Worm (Caenorhabditis elegans): ENCODE results near the gene Y42H9AR.4.

Gene Y42H9AR.4

ce11 chrIV:8076511-8076910 is 35.5 kb downstream of the Y42H9AR.4 start:
- TF ChIP-seq zfp-3 (GFP tag; conservative IDR thresholded peaks at IDR 0.05) (no peak), F44E2.7 (GFP tag; IDR thresholded peaks at IDR 0.05) (no peak), egl-27 (tag; optimal IDR thresholded peaks at IDR 0.05) (no peak), ZK546.5 (tag; optimal IDR thresholded peaks at IDR 0.05) (no peak), set-16 (GFP tag; IDR thresholded peaks at IDR 0.05) (no peak), ceh-20 (GFP tag; IDR thresholded peaks at IDR 0.05) (no peak), nhr-111 (GFP tag; optimal IDR thresholded peaks at IDR 0.05) (no peak), fkh-10 (GFP tag; optimal IDR thresholded peaks at IDR 0.05) (no peak), daf-19 (GFP tag; conservative IDR thresholded peaks at IDR 0.05) (no peak), ceh-44 (GFP tag; IDR thresholded peaks at IDR 0.05) (no peak), unc-62 (GFP tag; optimal IDR thresholded peaks at IDR 0.05 in 1 of 2) (no peak), unc-62 (tag; optimal IDR thresholded peaks at IDR 0.05) (no peak), attf-4 (tag; optimal IDR thresholded peaks at IDR 0.05) (no peak), Y5F2A.4 (GFP tag; optimal IDR thresholded peaks at IDR 0.05) (no peak), nhr-11 (tag; optimal IDR thresholded peaks at IDR 0.05) (no peak), nhr-102 (tag; optimal IDR thresholded peaks at IDR 0.05) (no peak), zip-2 (tag; optimal IDR thresholded peaks at IDR 0.05) (no peak), tag-97 (GFP tag; IDR thresholded peaks at IDR 0.05) (no peak), R02D3.7 (tag; optimal IDR thresholded peaks at IDR 0.05) (no peak), dpl-1 (GFP tag; optimal IDR thresholded peaks at IDR 0.05) (no peak), lin-39 (tag; optimal IDR thresholded peaks at IDR 0.05) (no peak)

DNA sequence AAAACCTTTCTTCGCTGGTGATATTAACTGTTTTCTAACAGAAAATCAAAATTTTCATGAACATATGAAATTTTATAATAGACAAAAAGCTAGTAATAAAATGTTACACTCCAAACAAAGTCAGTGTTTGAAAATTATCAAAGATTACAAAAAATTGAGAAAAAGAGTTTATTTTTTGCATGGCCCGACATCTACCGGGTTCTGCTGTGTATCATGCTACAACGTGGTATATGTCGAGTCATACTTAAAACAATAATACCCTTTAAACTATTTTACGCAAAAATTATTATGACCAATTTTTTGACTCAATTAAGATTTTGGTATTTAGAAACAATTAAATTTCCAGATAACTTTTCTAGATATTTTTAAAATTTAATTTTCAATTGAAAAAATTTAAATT is 36.5 kb downstream of the Y42H9AR.4 start:
- TF ChIP-seq zag-1 (tag; optimal IDR thresholded peaks at IDR 0.05) (no peak), zfp-3 (GFP tag; conservative IDR thresholded peaks at IDR 0.05) (no peak), nhr-6 (tag; optimal IDR thresholded peaks at IDR 0.05) (no peak), sdz-12 (GFP tag; optimal IDR thresholded peaks at IDR 0.05) (no peak), hlh-11 (tag; optimal IDR thresholded peaks at IDR 0.05) (no peak), aly-2 (tag; optimal IDR thresholded peaks at IDR 0.05) (no peak), dmd-6 (GFP tag; IDR thresholded peaks at IDR 0.05) (no peak)

- TF ChIP-seq egl-43 (GFP tag; IDR thresholded peaks at IDR 0.05) (0 out of 2 replicates have a peak, but pooled peaks have one; percentile 42), dmd-6 (GFP tag; IDR thresholded peaks at IDR 0.05) (peak; percentile 27; the same call in 1 of the 2 replicates), hmg-1.1 (GFP tag; IDR thresholded peaks at IDR 0.05) (0 out of 2 replicates have a peak, but pooled peaks have one; percentile 16), D1046.2 (GFP tag; IDR thresholded peaks at IDR 0.05) (0 out of 2 replicates have a peak, but pooled peaks have one; percentile 49), lin-29 (GFP tag; IDR thresholded peaks at IDR 0.05) (0 out of 2 replicates have a peak, but pooled peaks have one; percentile 21), snpc-1.2 (GFP tag; IDR thresholded peaks at IDR 0.05) (peak; percentile 69; the same call in 1 of the 2 replicates), lin-38 (GFP tag; IDR thresholded peaks at IDR 0.05) (0 out of 2 replicates have a peak, but pooled peaks have one; percentile 3), set-16 (GFP tag; IDR thresholded peaks at IDR 0.05) (peak; percentile 73; the same call in 1 of the 2 replicates)
These were observed 38.4 kb downstream of the Y42H9AR.4 start for ce11 chrIV:8073660-8074059.

DNA sequence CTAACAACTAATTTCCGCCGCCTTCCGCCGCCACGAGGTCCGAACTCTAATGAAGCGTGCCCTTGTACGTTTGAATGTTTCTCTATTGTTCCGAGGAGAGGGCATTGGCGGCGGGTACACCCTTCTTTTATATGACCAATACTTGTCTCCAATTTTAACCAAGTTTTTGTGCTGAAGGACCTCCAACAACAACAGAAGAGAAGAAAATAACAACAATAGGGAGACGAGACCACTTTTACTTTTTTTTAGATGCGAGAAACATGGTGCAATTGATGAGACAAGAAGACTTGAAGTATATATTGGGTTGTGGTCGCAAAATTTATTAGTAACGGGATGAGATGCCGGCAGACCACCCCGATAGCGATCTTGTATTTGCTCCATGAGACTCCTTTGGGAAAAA is 41.1 kb downstream of the Y42H9AR.4 start:
- TF ChIP-seq ceh-44 (GFP tag; IDR thresholded peaks at IDR 0.05) = no peak
- TF ChIP-seq dmd-6 (GFP tag; IDR thresholded peaks at IDR 0.05) = no peak
- no peak for TF ChIP-seq T26A8.4 (GFP tag; IDR thresholded peaks at IDR 0.05)

DNA sequence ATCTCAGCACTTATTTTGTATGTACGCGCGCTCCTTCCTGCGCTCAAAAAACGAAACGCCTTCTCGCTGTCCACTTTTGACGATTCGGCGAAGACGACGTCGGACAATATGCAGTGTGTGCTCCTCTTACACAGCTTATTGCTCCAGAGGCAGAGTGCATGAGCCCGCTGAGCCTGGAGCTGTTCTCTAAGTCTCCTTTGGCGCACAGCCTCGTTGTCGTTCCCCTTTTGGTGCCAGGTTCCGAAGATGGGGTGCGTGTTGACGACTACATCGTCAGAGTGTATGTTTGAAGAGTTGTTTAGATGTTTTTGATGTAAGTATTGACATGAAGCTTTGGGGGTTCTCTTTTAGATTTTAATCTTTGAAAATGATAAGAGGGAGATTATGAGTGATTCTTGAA is 41.7 kb downstream of the Y42H9AR.4 start:
- TF ChIP-seq fkh-10 (GFP tag; optimal IDR thresholded peaks at IDR 0.05) = peak; percentile 53
- no peak for TF ChIP-seq daf-19 (GFP tag; conservative IDR thresholded peaks at IDR 0.05)
- no peak for TF ChIP-seq nhr-77 (tag; optimal IDR thresholded peaks at IDR 0.05)
- peak; percentile 21 for TF ChIP-seq aha-1 (tag)
- TF ChIP-seq snpc-1.2 (GFP tag; IDR thresholded peaks at IDR 0.05) = no peak
- TF ChIP-seq mep-1 (tag; optimal IDR thresholded peaks at IDR 0.05) = peak; percentile 4
- no peak for TF ChIP-seq vab-7 (GFP tag; IDR thresholded peaks at IDR 0.05)
- no peak for TF ChIP-seq F10B5.3 (tag; optimal IDR thresholded peaks at IDR 0.05)
- TF ChIP-seq nhr-10 (tag; optimal IDR thresholded peaks at IDR 0.05) = no peak
- no peak for TF ChIP-seq ctbp-1 (GFP tag; IDR thresholded peaks at IDR 0.05)
- TF ChIP-seq unc-62 (GFP tag; optimal IDR thresholded peaks at IDR 0.05 in 1 of 2) = peak in 1 of 2 experiments; percentile 39
- no peak for TF ChIP-seq unc-62 (tag; optimal IDR thresholded peaks at IDR 0.05)
- TF ChIP-seq cey-2 (tag; optimal IDR thresholded peaks at IDR 0.05; ENCODE audit: borderline replicate concordance, insufficient read depth) = no peak
- TF ChIP-seq set-16 (GFP tag; IDR thresholded peaks at IDR 0.05) = 0 out of 2 replicates have a peak, but pooled peaks have one; percentile 18
- no peak for TF ChIP-seq T20F7.1 (GFP tag; optimal IDR thresholded peaks at IDR 0.05)
- no peak for TF ChIP-seq jun-1 (tag; optimal IDR thresholded peaks at IDR 0.05)
- 0 out of 2 replicates have a peak, but pooled peaks have one; percentile 45 for TF ChIP-seq lim-7 (GFP tag; IDR thresholded peaks at IDR 0.05)
- TF ChIP-seq rbr-2 (tag; optimal IDR thresholded peaks at IDR 0.05) = peak; percentile 17

Measured in whole organism, L4 larva.